Worm (Caenorhabditis elegans) whole organism, mixed stage, embryonic: ENCODE measurements around the gene wdfy-2.

Experiments
- blmp-1 ChIP-seq: fragments of 150-350 bp; optimal IDR thresholded peaks from 2 replicates; lab custom pipeline; 2014; ENCODE audit warnings: missing biosample characterization, missing genetic modification characterization
- ztf-11 ChIP-seq: fragments of 150-350 bp; optimal IDR thresholded peaks from 2 replicates; lab custom pipeline; 2014; ENCODE audit warnings: missing biosample characterization, missing genetic modification characterization

DNA sequence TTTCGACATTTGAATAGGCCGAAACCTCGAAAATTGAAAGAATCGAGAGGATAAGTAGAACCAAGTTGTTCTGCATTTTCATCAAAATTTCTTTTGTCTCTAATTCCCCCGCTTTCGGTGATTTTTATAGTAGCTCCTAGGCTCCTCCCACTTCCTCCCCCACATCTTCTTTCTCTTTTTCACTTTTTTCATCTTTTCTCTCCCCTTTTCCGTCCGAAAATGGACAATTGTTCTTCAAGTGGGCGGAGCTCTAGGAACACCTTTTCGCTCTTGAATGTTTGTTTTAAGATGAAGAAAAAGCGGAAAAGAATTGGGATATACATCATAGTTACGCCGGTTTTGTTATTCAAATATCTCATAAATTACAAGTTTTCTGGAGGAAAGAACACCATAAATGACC lies 26.8 kb downstream of the wdfy-2 start, which contains the start of gene F42A8.1:
- TF ChIP-seq ztf-11 (tag; lab: Kevin White, UChicago) (no peak), blmp-1 (tag; lab: Kevin White, UChicago) (no peak)
